Worm (Caenorhabditis elegans) whole organism, L1 larva: ENCODE measurements around the gene F10G7.12.

ENCODE experiments used
- C34B4.2 ChIP-seq: sonication (generic microtip); optimal IDR thresholded peaks from 2 replicates; lab custom pipeline; 2017; ENCODE audit warnings: mild to moderate bottlenecking, missing genetic modification characterization, missing compliant biosample characterization
- F16B12.6 ChIP-seq: fragments of 150-350 bp; optimal IDR thresholded peaks from 2 replicates; lab custom pipeline; 2014; ENCODE audit warnings: missing biosample characterization, missing genetic modification characterization
- aha-1 ChIP-seq: fragments of 150-350 bp; optimal IDR thresholded peaks from 2 replicates; lab custom pipeline; 2014; ENCODE audit warnings: missing biosample characterization, missing genetic modification characterization
- aly-2 ChIP-seq: fragments of 150-350 bp; optimal IDR thresholded peaks from 2 replicates; lab custom pipeline; 2014; ENCODE audit warnings: missing biosample characterization, missing genetic modification characterization
- ama-1 ChIP-seq: fragments of 150-350 bp; optimal IDR thresholded peaks from 2 replicates; lab custom pipeline; 2014
- blmp-1 ChIP-seq: fragments of 150-350 bp; optimal IDR thresholded peaks from 2 replicates; lab custom pipeline; 2014; ENCODE audit warnings: missing biosample characterization, missing genetic modification characterization
- ceh-82 ChIP-seq, 3 experiments: fragments of 150-350 bp in 1 of 3; sonication (generic microtip) in 2 of 3; optimal IDR thresholded peaks; 2 replicates each; lab custom pipeline; 2014 to 2017; ENCODE audit warnings: missing biosample characterization in 3 of 3, missing genetic modification characterization in 3 of 3
- ceh-90 ChIP-seq: sonication (generic microtip); optimal IDR thresholded peaks from 2 replicates; lab custom pipeline; 2016; ENCODE audit warnings: missing genetic modification characterization, missing compliant biosample characterization
- ces-1 ChIP-seq: fragments of 150-350 bp; optimal IDR thresholded peaks from 2 replicates; lab custom pipeline; 2014; ENCODE audit warnings: missing biosample characterization, missing genetic modification reagents, missing genetic modification characterization
- dsc-1 ChIP-seq: sonication (generic microtip); optimal IDR thresholded peaks from 2 replicates; lab custom pipeline; 2016; ENCODE audit warnings: mild to moderate bottlenecking, missing genetic modification characterization, missing compliant biosample characterization
- efl-1 ChIP-seq, 4 experiments: fragments of 150-350 bp; optimal IDR thresholded peaks in 3 of 4; peaks in 1 of 4; 1 replicate in 1 of 4; 2 replicates in 3 of 4; lab custom pipeline; 2014; ENCODE audit warnings: missing biosample characterization in 2 of 4, missing genetic modification characterization in 2 of 4, missing genetic modification reagents in 2 of 4
- efl-3 ChIP-seq: fragments of 200-800 bp; sonication (Bioruptor generic); optimal IDR thresholded peaks from 2 replicates; lab custom pipeline; 2018; ENCODE audit warnings: mild to moderate bottlenecking, missing genetic modification characterization, missing compliant biosample characterization
- egl-13 ChIP-seq: sonication (generic microtip); optimal IDR thresholded peaks from 2 replicates; lab custom pipeline; 2016; ENCODE audit warnings: missing genotype, missing genetic modification reagents, missing genetic modification characterization, missing compliant biosample characterization
- egl-27 ChIP-seq, 2 experiments: fragments of 150-350 bp in 1 of 2; sonication (generic microtip); optimal IDR thresholded peaks; 3 replicates each; lab custom pipeline; 2017 to 2018; ENCODE audit warnings: missing biosample characterization in 2 of 2, missing genetic modification characterization in 2 of 2, missing genetic modification reagents in 2 of 2
- elt-3 ChIP-seq, 6 experiments: fragments of 150-350 bp in 1 of 6; sonication (generic microtip); optimal IDR thresholded peaks; 2 replicates each; lab custom pipeline; 2017 to 2018; ENCODE audit warnings: missing biosample characterization in 6 of 6, missing genetic modification characterization in 6 of 6, inconsistent platforms in 1 of 6
- ets-5 ChIP-seq: fragments of 200-800 bp; sonication (Bioruptor generic); IDR thresholded peaks from 2 replicates; pipeline ENCODE4 v1.3.6; 2022; ENCODE audit warnings: missing genetic modification characterization, missing compliant biosample characterization
- fos-1 ChIP-seq: fragments of 150-350 bp; optimal IDR thresholded peaks from 2 replicates; lab custom pipeline; 2014; ENCODE audit warnings: missing biosample characterization, missing genetic modification characterization
- irx-1 ChIP-seq: sonication (generic microtip); optimal IDR thresholded peaks from 2 replicates; lab custom pipeline; 2016; ENCODE audit warnings: missing genetic modification characterization, missing compliant biosample characterization
- jun-1 ChIP-seq: fragments of 150-350 bp; optimal IDR thresholded peaks from 2 replicates; lab custom pipeline; 2014; ENCODE audit warnings: missing biosample characterization, missing genetic modification reagents, missing genetic modification characterization
- lin-14 ChIP-seq: fragments of 200-800 bp; sonication (Bioruptor generic); optimal IDR thresholded peaks from 2 replicates; lab custom pipeline; 2018; ENCODE audit warnings: mild to moderate bottlenecking, missing genetic modification characterization, moderate library complexity, missing compliant biosample characterization
- lin-15B ChIP-seq: fragments of 150-350 bp; sonication (generic microtip); optimal IDR thresholded peaks from 3 replicates; lab custom pipeline; 2014; ENCODE audit warnings: missing biosample characterization, missing genetic modification characterization
- lin-39 ChIP-seq: fragments of 150-350 bp; optimal IDR thresholded peaks from 2 replicates; lab custom pipeline; 2014; ENCODE audit warnings: missing biosample characterization, missing genetic modification reagents, missing genetic modification characterization
- lsy-2 ChIP-seq, 2 experiments: fragments of 150-350 bp; optimal IDR thresholded peaks; 2 replicates each; lab custom pipeline; 2014; ENCODE audit warnings: missing biosample characterization in 2 of 2, missing genetic modification characterization in 2 of 2
- mab-9 ChIP-seq: fragments of 200-800 bp; sonication (Bioruptor generic); IDR thresholded peaks from 2 replicates; pipeline ENCODE4 v1.3.6; 2022; ENCODE audit warnings: missing genetic modification reagents, missing genetic modification characterization, missing compliant biosample characterization
- mdl-1 ChIP-seq, 2 experiments: fragments of 150-350 bp; optimal IDR thresholded peaks; 2 replicates each; lab custom pipeline; 2014 to 2017; ENCODE audit warnings: missing biosample characterization in 2 of 2, missing genetic modification characterization in 2 of 2, inconsistent platforms in 1 of 2
- mef-2 ChIP-seq: fragments of 150-350 bp; optimal IDR thresholded peaks from 2 replicates; lab custom pipeline; 2014; ENCODE audit warnings: missing biosample characterization, missing genetic modification characterization
- mep-1 ChIP-seq: fragments of 150-350 bp; optimal IDR thresholded peaks from 2 replicates; lab custom pipeline; 2014; ENCODE audit warnings: missing biosample characterization, missing genetic modification characterization
- nhr-12 ChIP-seq: sonication (generic microtip); optimal IDR thresholded peaks from 2 replicates; lab custom pipeline; 2017; ENCODE audit warnings: missing biosample characterization, missing genetic modification characterization
- nhr-237 ChIP-seq: fragments of 150-350 bp; optimal IDR thresholded peaks from 2 replicates; lab custom pipeline; 2014; ENCODE audit warnings: missing biosample characterization, missing genetic modification characterization
- nhr-77 ChIP-seq: fragments of 150-350 bp; optimal IDR thresholded peaks from 2 replicates; lab custom pipeline; 2014; ENCODE audit warnings: missing biosample characterization, missing genetic modification characterization
- nhr-85 ChIP-seq: sonication (generic microtip); peaks from one replicate; lab custom pipeline; 2016; ENCODE audit warnings: missing genetic modification characterization, inconsistent platforms, missing compliant biosample characterization
- nhr-90 ChIP-seq: sonication (generic microtip); optimal IDR thresholded peaks from 2 replicates; lab custom pipeline; 2016; ENCODE audit warnings: mild to moderate bottlenecking, missing genetic modification characterization, missing compliant biosample characterization; ENCODE audit not compliant: poor library complexity
- pag-3 ChIP-seq: sonication (generic microtip); optimal IDR thresholded peaks from 2 replicates; lab custom pipeline; 2017; ENCODE audit warnings: missing genetic modification characterization, mild to moderate bottlenecking, missing compliant biosample characterization, antibody characterized with exemption, borderline replicate concordance; ENCODE audit not compliant: insufficient read depth
- pax-3 ChIP-seq: fragments of 200-800 bp; sonication (Bioruptor generic); optimal IDR thresholded peaks from 2 replicates; lab custom pipeline; 2018; ENCODE audit warnings: mild to moderate bottlenecking, missing genetic modification characterization, moderate library complexity, missing compliant biosample characterization
- snpc-4 ChIP-seq: fragments of 150-350 bp; optimal IDR thresholded peaks from 2 replicates; lab custom pipeline; 2014; ENCODE audit warnings: missing biosample characterization, missing genetic modification characterization
- sptf-1 ChIP-seq: fragments of 150-350 bp; optimal IDR thresholded peaks from 2 replicates; lab custom pipeline; 2014; ENCODE audit warnings: missing biosample characterization, missing genetic modification characterization
- sup-37 ChIP-seq: fragments of 200-800 bp; sonication (Bioruptor generic); optimal IDR thresholded peaks from 2 replicates; lab custom pipeline; 2018; ENCODE audit warnings: mild to moderate bottlenecking, missing genetic modification characterization, missing compliant biosample characterization
- swsn-7 ChIP-seq: sonication (generic microtip); optimal IDR thresholded peaks from 2 replicates; lab custom pipeline; 2016; ENCODE audit warnings: missing genetic modification characterization, missing compliant biosample characterization
- tbx-2 ChIP-seq: sonication (generic microtip); optimal IDR thresholded peaks from 2 replicates; lab custom pipeline; 2016; ENCODE audit warnings: missing genetic modification characterization, missing compliant biosample characterization
- tlp-1 ChIP-seq: fragments of 150-350 bp; optimal IDR thresholded peaks from 2 replicates; lab custom pipeline; 2014; ENCODE audit warnings: missing biosample characterization, missing genetic modification characterization
- unc-130 ChIP-seq: fragments of 150-350 bp; optimal IDR thresholded peaks from 2 replicates; lab custom pipeline; 2017; ENCODE audit warnings: missing biosample characterization, missing genetic modification characterization, inconsistent platforms
- unc-62 ChIP-seq: fragments of 150-350 bp; optimal IDR thresholded peaks from 2 replicates; lab custom pipeline; 2014; ENCODE audit warnings: missing biosample characterization, missing genetic modification reagents, missing genetic modification characterization
- unc-86 ChIP-seq: sonication (generic microtip); optimal IDR thresholded peaks from 2 replicates; lab custom pipeline; 2016; ENCODE audit warnings: missing genetic modification characterization, missing compliant biosample characterization
- unc-98 ChIP-seq: fragments of 200-800 bp; sonication (Bioruptor generic); IDR thresholded peaks from 2 replicates; pipeline ENCODE4 v1.3.6; 2022; ENCODE audit warnings: missing genetic modification characterization, missing compliant biosample characterization
- vab-15 ChIP-seq: sonication (generic microtip); optimal IDR thresholded peaks from 2 replicates; lab custom pipeline; 2017; ENCODE audit warnings: missing genotype, mild to moderate bottlenecking, missing genetic modification characterization, missing compliant biosample characterization
- xbp-1 ChIP-seq: sonication (generic microtip); optimal IDR thresholded peaks from 2 replicates; lab custom pipeline; 2016; ENCODE audit warnings: missing genetic modification characterization, missing compliant biosample characterization
- zag-1 ChIP-seq: fragments of 150-350 bp; optimal IDR thresholded peaks from 2 replicates; lab custom pipeline; 2014; ENCODE audit warnings: missing biosample characterization, missing genetic modification characterization
- zip-4 ChIP-seq: fragments of 200-800 bp; sonication (Bioruptor generic); optimal IDR thresholded peaks from 2 replicates; lab custom pipeline; 2018; ENCODE audit warnings: mild to moderate bottlenecking, missing genetic modification characterization, moderate library complexity, missing compliant biosample characterization

F10G7.12 gene

DNA sequence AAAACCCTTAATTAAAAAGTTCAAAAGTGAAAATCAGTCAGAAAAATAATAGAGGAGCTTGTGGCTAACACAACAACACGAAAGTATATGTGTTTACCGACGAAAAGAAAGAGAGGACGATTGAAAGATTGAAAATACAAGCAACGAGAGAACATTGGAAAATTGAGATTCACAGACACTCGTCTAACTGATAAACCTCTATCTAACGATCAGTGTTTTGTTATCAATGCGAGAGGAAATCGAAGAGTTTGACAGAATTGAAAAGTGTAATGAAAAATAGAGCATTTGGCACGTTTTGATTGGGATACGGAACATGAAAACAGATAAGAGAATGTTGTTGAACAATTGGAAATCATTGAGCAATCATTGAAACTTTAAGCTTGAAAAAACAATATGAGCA lies 39.1 kb downstream of the F10G7.12 start (continued):
- TF ChIP-seq aha-1 (tag; lab: Kevin White, UChicago), result no peak
- no peak for TF ChIP-seq C34B4.2 (tag; lab: Kevin White, UChicago)
- peak; percentile 12 for TF ChIP-seq blmp-1
- TF ChIP-seq ceh-82 (tag; optimal IDR thresholded peaks at IDR 0.05; lab: Kevin White, UChicago), result no peak
- TF ChIP-seq snpc-4, result no peak
- no peak for TF ChIP-seq xbp-1 (tag; lab: Kevin White, UChicago)
- TF ChIP-seq F16B12.6, result no peak
- no peak for TF ChIP-seq unc-62
- no peak for TF ChIP-seq ets-5 (GFP tag; lab: Robert Waterston, UW)
- no peak for TF ChIP-seq ceh-90 (tag; lab: Kevin White, UChicago)
- TF ChIP-seq nhr-237 (tag; lab: Kevin White, UChicago), result no peak
- TF ChIP-seq lin-15B, result no peak
- no peak for TF ChIP-seq fos-1 (tag; lab: Kevin White, UChicago)
- peak; percentile 82 for TF ChIP-seq lin-14 (GFP tag; lab: Kevin White, UChicago)
- TF ChIP-seq vab-15 (tag; lab: Kevin White, UChicago), result no peak
- TF ChIP-seq pax-3 (tag; lab: Kevin White, UChicago), result no peak
- no peak for TF ChIP-seq tbx-2 (tag; lab: Kevin White, UChicago)
- no peak for TF ChIP-seq egl-27 (tag; optimal IDR thresholded peaks at IDR 0.05; lab: Kevin White, UChicago)
- TF ChIP-seq zag-1 (tag; lab: Kevin White, UChicago), result no peak
- TF ChIP-seq elt-3 (tag; optimal IDR thresholded peaks at IDR 0.05; lab: Kevin White, UChicago), result peak in 4 of 6 experiments; percentile 4 to 71 (median 39)
- TF ChIP-seq irx-1, result no peak
- no peak for TF ChIP-seq mab-9 (GFP tag; lab: Robert Waterston, UW)
- TF ChIP-seq nhr-77 (tag; lab: Kevin White, UChicago), result no peak
- TF ChIP-seq egl-13, result no peak
- TF ChIP-seq dsc-1 (tag; lab: Kevin White, UChicago), result no peak
- no peak for TF ChIP-seq pag-3 (tag; lab: Kevin White, UChicago)
- TF ChIP-seq lin-39, result no peak
- TF ChIP-seq jun-1 (tag; lab: Kevin White, UChicago), result no peak
- no peak for TF ChIP-seq sup-37 (GFP tag; lab: Kevin White, UChicago)
- no peak for TF ChIP-seq unc-86 (tag; lab: Kevin White, UChicago)
- no peak for TF ChIP-seq ces-1
- TF ChIP-seq tlp-1, result no peak
- TF ChIP-seq unc-98, result no peak
- no peak for TF ChIP-seq ama-1 (lab: Kevin White, UChicago)
- TF ChIP-seq aly-2, result no peak
- peak; percentile 3 for TF ChIP-seq mep-1 (tag; lab: Kevin White, UChicago)
- TF ChIP-seq zip-4 (GFP tag; lab: Kevin White, UChicago), result no peak
- TF ChIP-seq efl-3, result no peak
- no peak for TF ChIP-seq mdl-1 (tag; optimal IDR thresholded peaks at IDR 0.05; lab: Kevin White, UChicago)
- TF ChIP-seq unc-130, result no peak
- peak in 1 of 2 experiments; percentile 7 for TF ChIP-seq efl-1 (optimal IDR thresholded peaks at IDR 0.05; lab: Kevin White, UChicago)
- TF ChIP-seq efl-1 (GFP tag; optimal IDR thresholded peaks at IDR 0.05 in 1 of 2; lab: Kevin White, UChicago), result peak in 1 of 2 experiments; percentile 85
- TF ChIP-seq nhr-12 (tag; lab: Kevin White, UChicago), result no peak
- TF ChIP-seq nhr-85 (tag; lab: Kevin White, UChicago), result no peak
- TF ChIP-seq swsn-7 (tag; lab: Kevin White, UChicago), result no peak
- TF ChIP-seq sptf-1 (tag; lab: Kevin White, UChicago), result no peak
- no peak for TF ChIP-seq mef-2 (tag; lab: Kevin White, UChicago)
- no peak for TF ChIP-seq nhr-90 (tag; lab: Kevin White, UChicago)
- TF ChIP-seq lsy-2 (tag; optimal IDR thresholded peaks at IDR 0.05; lab: Kevin White, UChicago), result peak in 1 of 2 experiments; percentile 38
